Comparison of ENCODE assay signal across 2 fruit fly cellular contexts in the genomic region with DNA sequence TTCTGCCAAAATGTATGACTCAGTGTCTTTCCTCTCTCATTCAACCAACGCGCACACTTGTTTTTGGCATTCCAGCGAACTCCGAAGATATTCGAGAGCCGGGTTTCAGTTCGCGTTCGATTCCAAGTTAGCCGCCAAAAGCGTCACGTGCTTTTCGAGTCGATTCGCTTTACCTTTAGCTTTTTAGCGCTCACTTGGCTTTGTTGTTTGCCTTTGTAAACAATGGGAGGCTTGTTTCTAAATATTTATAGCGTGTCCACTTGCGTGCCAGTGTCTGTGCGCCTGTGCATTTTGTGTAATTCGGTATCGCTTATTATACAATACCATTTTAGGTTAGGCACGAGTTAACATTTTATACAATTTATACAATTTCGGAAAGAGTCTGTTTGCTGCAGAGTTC.
TF ChIP-seq lines count a peak whose summit lies in the region.

No protein-coding gene starts in this region.

TF ChIP-seq in whole organism, embryonic, 481 proteins besides CTCF, POLR2A, EP300 and RAD21 (continued from another document and continues in another):
- TF ChIP-seq gem (tag; optimal IDR thresholded peaks at IDR 0.05; lab: Kevin White, UChicago) = peak; percentile 51
- peak; percentile 29 for TF ChIP-seq CG4707 (GFP tag; optimal IDR thresholded peaks at IDR 0.05; lab: Kevin White, UChicago)
- TF ChIP-seq CG14667 (GFP tag; IDR thresholded peaks at IDR 0.05; lab: Robert Waterston, UW) = no peak
- TF ChIP-seq CG6654 (GFP tag; optimal IDR thresholded peaks at IDR 0.05; lab: Kevin White, UChicago) = no peak
- no peak for TF ChIP-seq CG7372 (GFP tag; IDR thresholded peaks at IDR 0.05; lab: Robert Waterston, UW)
- TF ChIP-seq repo (GFP tag; optimal IDR thresholded peaks at IDR 0.05; lab: Kevin White, UChicago) = no peak
- TF ChIP-seq sug (tag; optimal IDR thresholded peaks at IDR 0.05; lab: Kevin White, UChicago) = peak; percentile 31
- TF ChIP-seq bsh (GFP tag; optimal IDR thresholded peaks at IDR 0.05; lab: Kevin White, UChicago) = no peak
- no peak for TF ChIP-seq CG3065 (GFP tag; optimal IDR thresholded peaks at IDR 0.05; lab: Kevin White, UChicago)
- no peak for TF ChIP-seq Usf (GFP tag; optimal IDR thresholded peaks at IDR 0.05; lab: Kevin White, UChicago)
- no peak for TF ChIP-seq Dll (GFP tag; IDR thresholded peaks at IDR 0.05; lab: Robert Waterston, UW; ENCODE audit: partially characterized antibody)
- TF ChIP-seq btn (GFP tag; optimal IDR thresholded peaks at IDR 0.05; lab: Kevin White, UChicago) = no peak
- TF ChIP-seq CG16815 (GFP tag; optimal IDR thresholded peaks at IDR 0.05; lab: Kevin White, UChicago) = no peak
- TF ChIP-seq Eip74EF (GFP tag; optimal IDR thresholded peaks at IDR 0.05; lab: Kevin White, UChicago) = peak in 1 of 2 experiments; percentile 37
- no peak for TF ChIP-seq CG32767 (GFP tag; IDR thresholded peaks at IDR 0.05; lab: Robert Waterston, UW)
- peak; percentile 8 for TF ChIP-seq Sox100B (GFP tag; optimal IDR thresholded peaks at IDR 0.05; lab: Kevin White, UChicago)
- no peak for TF ChIP-seq CG10267 (tag; optimal IDR thresholded peaks at IDR 0.05; lab: Kevin White, UChicago)
- TF ChIP-seq CG8924 (tag; optimal IDR thresholded peaks at IDR 0.05; lab: Kevin White, UChicago) = no peak
- no peak for TF ChIP-seq Atf3 (GFP tag; optimal IDR thresholded peaks at IDR 0.05; lab: Kevin White, UChicago)
- TF ChIP-seq CG2202 (tag; optimal IDR thresholded peaks at IDR 0.05; lab: Kevin White, UChicago) = no peak
- no peak for TF ChIP-seq Scr (GFP tag; IDR thresholded peaks at IDR 0.05; lab: Robert Waterston, UW; ENCODE audit: partially characterized antibody)
- no peak for TF ChIP-seq BEAF-32 (GFP tag; optimal IDR thresholded peaks at IDR 0.05; lab: Kevin White, UChicago)
- TF ChIP-seq ken (GFP tag; IDR thresholded peaks at IDR 0.05; lab: Robert Waterston, UW) = no peak
- no peak for TF ChIP-seq ato (GFP tag; IDR thresholded peaks at IDR 0.05; lab: Robert Waterston, UW; ENCODE audit: partially characterized antibody)
- TF ChIP-seq exex (tag; optimal IDR thresholded peaks at IDR 0.05; lab: Kevin White, UChicago) = peak; percentile 14
- no peak for TF ChIP-seq ac (GFP tag; optimal IDR thresholded peaks at IDR 0.05; lab: Kevin White, UChicago)
- peak; percentile 42 for TF ChIP-seq Fer3 (tag; optimal IDR thresholded peaks at IDR 0.05; lab: Kevin White, UChicago)
- TF ChIP-seq Ets97D (GFP tag; optimal IDR thresholded peaks at IDR 0.05; lab: Kevin White, UChicago) = no peak
- TF ChIP-seq usp (GFP tag; optimal IDR thresholded peaks at IDR 0.05; lab: Kevin White, UChicago) = no peak
- 0 out of 3 replicates have a peak, but pooled peaks have one; percentile 43 for TF ChIP-seq otp (GFP tag; IDR thresholded peaks at IDR 0.05; lab: Robert Waterston, UW)
- peak; percentile 57 for TF ChIP-seq PHDP (tag; optimal IDR thresholded peaks at IDR 0.05; lab: Kevin White, UChicago)
- no peak for TF ChIP-seq sima (GFP tag; optimal IDR thresholded peaks at IDR 0.05; lab: Kevin White, UChicago)
- peak; percentile 3 for TF ChIP-seq CG12219 (GFP tag; optimal IDR thresholded peaks at IDR 0.05; lab: Kevin White, UChicago)
- no peak for TF ChIP-seq Elba2 (GFP tag; optimal IDR thresholded peaks at IDR 0.05; lab: Kevin White, UChicago)
- TF ChIP-seq Sin3A (optimal IDR thresholded peaks at IDR 0.05; lab: Kevin White, UChicago) = no peak
- no peak for TF ChIP-seq CG6854 (GFP tag; optimal IDR thresholded peaks at IDR 0.05; lab: Kevin White, UChicago)
- no peak for TF ChIP-seq CG15479 (GFP tag; optimal IDR thresholded peaks at IDR 0.05; lab: Kevin White, UChicago)
- no peak for TF ChIP-seq Hr3 (GFP tag; optimal IDR thresholded peaks at IDR 0.05; lab: Kevin White, UChicago)
- no peak for TF ChIP-seq CG7745 (tag; optimal IDR thresholded peaks at IDR 0.05; lab: Kevin White, UChicago)
- no peak for TF ChIP-seq cas (GFP tag; IDR thresholded peaks at IDR 0.05; lab: Robert Waterston, UW)
- TF ChIP-seq chinmo (GFP tag; IDR thresholded peaks at IDR 0.05; lab: Robert Waterston, UW; ENCODE audit: partially characterized antibody) = peak; percentile 64; the same call in 1 of the 4 replicates
- TF ChIP-seq shn (GFP tag; optimal IDR thresholded peaks at IDR 0.05; lab: Kevin White, UChicago) = no peak
- TF ChIP-seq ttk (GFP tag; IDR thresholded peaks at IDR 0.05; lab: Robert Waterston, UW) = no peak
- TF ChIP-seq CG7271 (tag; optimal IDR thresholded peaks at IDR 0.05; lab: Kevin White, UChicago) = no peak
- TF ChIP-seq Lpt (GFP tag; optimal IDR thresholded peaks at IDR 0.05; lab: Kevin White, UChicago) = no peak
- no peak for TF ChIP-seq CG32532 (GFP tag; IDR thresholded peaks at IDR 0.05; lab: Robert Waterston, UW)
- no peak for TF ChIP-seq CG18764 (GFP tag; optimal IDR thresholded peaks at IDR 0.05; lab: Kevin White, UChicago)
- no peak for TF ChIP-seq Hey (tag; optimal IDR thresholded peaks at IDR 0.05; lab: Kevin White, UChicago)
- no peak for TF ChIP-seq Ada2b (GFP tag; IDR thresholded peaks at IDR 0.05; lab: Robert Waterston, UW)
- no peak for TF ChIP-seq TFAM (GFP tag; optimal IDR thresholded peaks at IDR 0.05; lab: Kevin White, UChicago)
- TF ChIP-seq CG3407 (GFP tag; optimal IDR thresholded peaks at IDR 0.05; lab: Kevin White, UChicago) = peak; percentile 27
- TF ChIP-seq nerfin-2 (GFP tag; IDR thresholded peaks at IDR 0.05; lab: Robert Waterston, UW; ENCODE audit: partially characterized antibody) = no peak
- no peak for TF ChIP-seq da (GFP tag; optimal IDR thresholded peaks at IDR 0.05; lab: Kevin White, UChicago)
- TF ChIP-seq CG17385 (GFP tag; optimal IDR thresholded peaks at IDR 0.05; lab: Kevin White, UChicago) = peak; percentile 40
- TF ChIP-seq Xrp1 (GFP tag; IDR thresholded peaks at IDR 0.05; lab: Robert Waterston, UW) = peak; percentile 33; the same call in 1 of the 2 replicates
- TF ChIP-seq NK7.1 (GFP tag; optimal IDR thresholded peaks at IDR 0.05; lab: Kevin White, UChicago) = no peak
- TF ChIP-seq prd (optimal IDR thresholded peaks at IDR 0.05; lab: Kevin White, UChicago) = no peak
- no peak for TF ChIP-seq prd (GFP tag; IDR thresholded peaks at IDR 0.05; lab: Robert Waterston, UW)
- TF ChIP-seq pan (optimal IDR thresholded peaks at IDR 0.05; lab: Kevin White, UChicago) = no peak
- peak in 1 of 2 experiments; percentile 8 for TF ChIP-seq pan (GFP tag; optimal IDR thresholded peaks at IDR 0.05 in 1 of 2, IDR thresholded peaks at IDR 0.05 in 1 of 2)
- TF ChIP-seq CG8944 (GFP tag; optimal IDR thresholded peaks at IDR 0.05; lab: Kevin White, UChicago) = no peak
- no peak for TF ChIP-seq CG6254 (GFP tag; optimal IDR thresholded peaks at IDR 0.05; lab: Kevin White, UChicago)
- no peak for TF ChIP-seq Taf1 (GFP tag; IDR thresholded peaks at IDR 0.05; lab: Robert Waterston, UW)
- TF ChIP-seq CG6765 (GFP tag; optimal IDR thresholded peaks at IDR 0.05; lab: Kevin White, UChicago) = no peak
- TF ChIP-seq CG10321 (GFP tag; IDR thresholded peaks at IDR 0.05; lab: Robert Waterston, UW) = no peak

TF ChIP-seq in whole organism, prepupa, 60 proteins besides CTCF, POLR2A, EP300 and RAD21 (continued from another document):
- TF ChIP-seq CG6854 (GFP tag; optimal IDR thresholded peaks at IDR 0.05; lab: Kevin White, UChicago) = no peak
- TF ChIP-seq eg (GFP tag; IDR thresholded peaks at IDR 0.05; lab: Robert Waterston, UW) = 0 out of 3 replicates have a peak, but pooled peaks have one; percentile 14
- no peak for TF ChIP-seq net (GFP tag; optimal IDR thresholded peaks at IDR 0.05; lab: Kevin White, UChicago)
- TF ChIP-seq vri (GFP tag; optimal IDR thresholded peaks at IDR 0.05; lab: Kevin White, UChicago) = peak; percentile 63
- no peak for TF ChIP-seq spab (GFP tag; optimal IDR thresholded peaks at IDR 0.05; lab: Kevin White, UChicago)
- peak; percentile 60 for TF ChIP-seq Eip78C (GFP tag; lab: Kevin White, UChicago)
- no peak for TF ChIP-seq Blimp-1 (GFP tag; optimal IDR thresholded peaks at IDR 0.05; lab: Kevin White, UChicago)
- no peak for TF ChIP-seq Hr38 (GFP tag; optimal IDR thresholded peaks at IDR 0.05; lab: Kevin White, UChicago)
